Worm (Caenorhabditis elegans): ENCODE data around the gene fdgt-2.

DNA sequence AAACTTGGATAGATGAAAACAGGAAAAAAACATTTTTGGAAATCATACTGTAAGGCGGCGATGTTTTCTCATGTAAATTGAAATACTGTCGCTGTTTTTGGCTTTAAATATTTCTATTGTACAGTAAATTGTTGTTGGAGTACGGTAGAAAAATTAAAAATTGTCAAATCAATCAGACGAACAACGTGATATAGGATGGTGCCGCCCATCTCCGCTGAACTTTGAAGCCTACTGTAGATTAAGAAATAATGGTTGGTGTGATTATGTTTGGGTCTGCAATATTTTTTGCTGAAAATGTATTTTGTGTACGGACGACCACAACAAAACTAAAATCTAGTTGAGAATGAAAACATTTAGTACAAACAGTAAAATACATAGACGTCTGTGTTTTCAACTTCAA is 31.9 kb upstream of the fdgt-2 start:
- no peak for TF ChIP-seq aly-2 (tag; optimal IDR thresholded peaks at IDR 0.05)
- no peak for TF ChIP-seq unc-39 (tag; optimal IDR thresholded peaks at IDR 0.05)

Measured in whole organism, L3 larva.